Worm (Caenorhabditis elegans) whole organism, late embryonic: Measurements from ENCODE around the gene dsb-2.
A peak's percentile ranks its signal among the peaks of the same experiment; 100 is the strongest.

Experiments
- ceh-24 ChIP-seq: sonication (generic microtip); optimal IDR thresholded peaks from 2 replicates; lab custom pipeline; 2016; ENCODE audit warnings: mild to moderate bottlenecking, missing genetic modification characterization, missing compliant biosample characterization
- fax-1 ChIP-seq: sonication (generic microtip); optimal IDR thresholded peaks from 2 replicates; lab custom pipeline; 2016; ENCODE audit warnings: missing genotype, missing genetic modification characterization, missing compliant biosample characterization
- nhr-11 ChIP-seq: fragments of 150-350 bp; optimal IDR thresholded peaks from 2 replicates; lab custom pipeline; 2014; ENCODE audit warnings: missing biosample characterization, missing genetic modification characterization
- pha-4 ChIP-seq: fragments of 150-350 bp; optimal IDR thresholded peaks from 2 replicates; lab custom pipeline; 2018; ENCODE audit warnings: missing biosample characterization, missing genetic modification reagents, missing genetic modification characterization
- pros-1 ChIP-seq: fragments of 150-350 bp; optimal IDR thresholded peaks from 2 replicates; lab custom pipeline; 2014; ENCODE audit warnings: missing biosample characterization, missing genetic modification reagents, missing genetic modification characterization
- rnt-1 ChIP-seq: sonication (generic microtip); optimal IDR thresholded peaks from 2 replicates; lab custom pipeline; 2016; ENCODE audit warnings: missing genetic modification characterization, missing compliant biosample characterization
- tbx-2 ChIP-seq: sonication (generic microtip); optimal IDR thresholded peaks from 2 replicates; lab custom pipeline; 2016; ENCODE audit warnings: missing genetic modification characterization, missing compliant biosample characterization

DNA sequence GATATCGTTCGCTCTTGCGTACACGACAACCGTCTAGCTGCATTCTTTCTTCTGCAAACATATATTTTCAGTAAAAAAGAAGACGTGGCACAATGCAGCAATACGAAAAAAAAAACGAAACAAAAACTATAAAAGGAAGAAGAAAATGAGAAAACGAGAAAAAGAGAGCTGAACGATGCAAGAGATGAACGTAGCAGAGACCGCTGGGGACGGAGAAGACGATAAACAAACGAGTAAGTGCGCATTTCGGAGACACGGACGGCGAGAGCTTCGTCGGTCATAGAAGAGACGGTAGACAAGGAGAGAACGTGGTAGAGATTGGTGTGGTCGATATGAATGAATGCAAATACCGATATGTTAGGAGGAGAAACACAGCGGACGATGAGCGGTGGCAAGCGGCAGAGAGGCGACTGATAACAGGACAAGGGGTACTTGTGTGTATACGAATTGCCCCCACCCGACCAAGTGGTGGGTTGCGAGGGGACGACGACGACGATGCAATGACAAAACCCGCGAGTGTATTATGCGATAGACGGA is 27.1 kb downstream of the dsb-2 start, which contains the start of gene K04B12.2:
- TF ChIP-seq rnt-1 (peak; percentile 25), nhr-11 (tag; lab: Kevin White, UChicago) (no peak), ceh-24 (no peak), pros-1 (tag; lab: Kevin White, UChicago) (no peak), tbx-2 (tag; lab: Kevin White, UChicago) (peak; percentile 64), pha-4 (no peak), fax-1 (no peak)
